Fruit fly (Drosophila melanogaster): Measurements from ENCODE around the gene CG15715.

dm6 chr3L:15809768-15810167 is 27.5 kb downstream of the CG15715 start:
- TF ChIP-seq bab1 (GFP tag; optimal IDR thresholded peaks at IDR 0.05) (no peak), CG5204 (GFP tag; optimal IDR thresholded peaks at IDR 0.05) (no peak), CG14711 (tag; optimal IDR thresholded peaks at IDR 0.05) (no peak)
